Fruit fly (Drosophila melanogaster) whole organism, embryonic: ENCODE data around the gene CG10445.

Experiments
- Adf1 ChIP-seq: fragments of 200-800 bp; sonication (Bioruptor generic); IDR thresholded peaks from 2 replicates; pipeline ENCODE4 v1.3.6; 2022; ENCODE audit warnings: missing biosample characterization, missing genetic modification characterization
- Antp ChIP-seq: fragments of 200-800 bp; sonication (Bioruptor generic); optimal IDR thresholded peaks from 3 replicates; lab custom pipeline; 2016; ENCODE audit warnings: missing biosample characterization, missing genetic modification characterization
- Atf6 ChIP-seq: fragments of 200-800 bp; sonication (Bioruptor generic); IDR thresholded peaks from 2 replicates; pipeline ENCODE4 v1.3.6; 2022; ENCODE audit warnings: missing biosample characterization, missing genetic modification characterization
- BtbVII ChIP-seq: fragments of 200-800 bp; sonication (Bioruptor generic); optimal IDR thresholded peaks from 3 replicates; lab custom pipeline; 2017; ENCODE audit warnings: missing biosample characterization, mild to moderate bottlenecking, missing genetic modification characterization
- CG10543 ChIP-seq: fragments of 200-800 bp; sonication (Bioruptor generic); optimal IDR thresholded peaks from 3 replicates; lab custom pipeline; 2017; ENCODE audit warnings: missing biosample characterization, mild to moderate bottlenecking, missing genetic modification characterization, moderate library complexity
- CG12155 ChIP-seq: fragments of 200-800 bp; sonication (Bioruptor generic); optimal IDR thresholded peaks from 3 replicates; lab custom pipeline; 2016; ENCODE audit warnings: missing biosample characterization, missing genetic modification characterization
- CG12659 ChIP-seq: fragments of 200-800 bp; sonication (Bioruptor generic); optimal IDR thresholded peaks from 3 replicates; lab custom pipeline; 2017; ENCODE audit warnings: mild to moderate bottlenecking, missing biosample characterization, missing genetic modification reagents, missing genetic modification characterization
- CG13287 ChIP-seq: fragments of 200-800 bp; sonication (Bioruptor generic); IDR thresholded peaks from 2 replicates; pipeline ENCODE4 v1.3.6; 2022; ENCODE audit warnings: missing biosample characterization, missing genetic modification characterization; ENCODE audit not compliant: partially characterized antibody
- CG13624 ChIP-seq: fragments of 200-800 bp; sonication (Bioruptor generic); optimal IDR thresholded peaks from 2 replicates; lab custom pipeline; 2016; ENCODE audit warnings: missing biosample characterization, missing genetic modification characterization
- CG14710 ChIP-seq: fragments of 200-800 bp; sonication (Bioruptor generic); optimal IDR thresholded peaks from 3 replicates; lab custom pipeline; 2019; ENCODE audit warnings: missing biosample characterization, mild to moderate bottlenecking, missing genetic modification characterization, moderate library complexity
- CG15073 ChIP-seq: fragments of 200-800 bp; sonication (Bioruptor generic); optimal IDR thresholded peaks from 2 replicates; lab custom pipeline; 2016; ENCODE audit warnings: missing biosample characterization, missing genetic modification characterization
- CG15479 ChIP-seq: fragments of 200-800 bp; sonication (Bioruptor generic); optimal IDR thresholded peaks from 3 replicates; lab custom pipeline; 2019; ENCODE audit warnings: missing biosample characterization, mild to moderate bottlenecking, missing genetic modification characterization, moderate library complexity
- CG18764 ChIP-seq: fragments of 200-800 bp; sonication (Bioruptor generic); optimal IDR thresholded peaks from 3 replicates; lab custom pipeline; 2016; ENCODE audit warnings: missing biosample characterization, missing genetic modification characterization
- CG31224 ChIP-seq: fragments of 200-800 bp; sonication (Bioruptor generic); IDR thresholded peaks from 2 replicates; pipeline ENCODE4 v1.3.6; 2022; ENCODE audit warnings: missing biosample characterization, missing genetic modification characterization
- CG31388 ChIP-seq: fragments of 200-800 bp; sonication (Bioruptor generic); optimal IDR thresholded peaks from 2 replicates; lab custom pipeline; 2016; ENCODE audit warnings: missing biosample characterization, missing genetic modification characterization
- CG32767 ChIP-seq: fragments of 200-800 bp; sonication (Bioruptor generic); IDR thresholded peaks from 2 replicates; pipeline ENCODE4 v1.3.6; 2022; ENCODE audit warnings: missing biosample characterization, missing genetic modification characterization
- CG3726 ChIP-seq: fragments of 200-800 bp; sonication (Bioruptor generic); IDR thresholded peaks from 3 replicates; pipeline ENCODE4, ENCODE4 v1.3.6; 2022; ENCODE audit warnings: missing biosample characterization, missing genetic modification characterization
- CG43689 ChIP-seq: fragments of 200-800 bp; sonication (Bioruptor generic); IDR thresholded peaks from 2 replicates; pipeline ENCODE4 v1.3.6; 2022; ENCODE audit warnings: missing biosample characterization, missing genetic modification characterization
- CG4820 ChIP-seq: fragments of 200-800 bp; sonication (Bioruptor generic); optimal IDR thresholded peaks from 3 replicates; lab custom pipeline; 2016; ENCODE audit warnings: missing biosample characterization, missing genetic modification characterization
- CG6254 ChIP-seq: fragments of 200-800 bp; sonication (Bioruptor generic); optimal IDR thresholded peaks from 3 replicates; lab custom pipeline; 2017; ENCODE audit warnings: mild to moderate bottlenecking, missing biosample characterization, missing genetic modification reagents, missing genetic modification characterization
- CG6683 ChIP-seq: fragments of 200-800 bp; sonication (Bioruptor generic); optimal IDR thresholded peaks from 2 replicates; lab custom pipeline; 2017; ENCODE audit warnings: missing biosample characterization, mild to moderate bottlenecking, missing genetic modification characterization, missing genetic modification reagents
- CG8290 ChIP-seq, 3 experiments: fragments of 200-800 bp; sonication (Bioruptor generic); optimal IDR thresholded peaks; 2 replicates each; lab custom pipeline; 2016 to 2019; ENCODE audit warnings: missing biosample characterization in 3 of 3, missing genetic modification characterization in 3 of 3, mild to moderate bottlenecking in 2 of 3, moderate library complexity in 1 of 3
- CG9437 ChIP-seq: fragments of 200-800 bp; sonication (Bioruptor generic); optimal IDR thresholded peaks from 2 replicates; lab custom pipeline; 2018; ENCODE audit warnings: missing biosample characterization, mild to moderate bottlenecking, missing genetic modification characterization
- CG9817 ChIP-seq: fragments of 200-800 bp; sonication (Bioruptor generic); optimal IDR thresholded peaks from 2 replicates; lab custom pipeline; 2018; ENCODE audit warnings: missing biosample characterization, mild to moderate bottlenecking, missing genetic modification characterization, moderate library complexity
- Dbx ChIP-seq: fragments of 200-800 bp; sonication (Bioruptor generic); IDR thresholded peaks from 3 replicates; pipeline ENCODE4 v1.3.6; 2022; ENCODE audit warnings: missing biosample characterization, missing genetic modification characterization
- Dll ChIP-seq: fragments of 200-800 bp; sonication (Bioruptor generic); IDR thresholded peaks from 4 replicates; pipeline ENCODE4 v1.3.6; 2022; ENCODE audit warnings: missing biosample characterization, missing genetic modification characterization; ENCODE audit not compliant: partially characterized antibody
- Dp ChIP-seq: fragments of 200-800 bp; sonication (Bioruptor generic); optimal IDR thresholded peaks from 2 replicates; lab custom pipeline; 2018; ENCODE audit warnings: missing biosample characterization, mild to moderate bottlenecking, missing genetic modification characterization, moderate library complexity
- Dref ChIP-seq: fragments of 200-800 bp; sonication (Bioruptor generic); IDR thresholded peaks from 2 replicates; pipeline ENCODE4 v1.3.6; 2022; ENCODE audit warnings: missing biosample characterization, missing genetic modification characterization
- H2.0 ChIP-seq: fragments of 200-800 bp; sonication (Bioruptor generic); IDR thresholded peaks from 2 replicates; pipeline ENCODE4 v1.3.6; 2022; ENCODE audit warnings: missing biosample characterization, missing genetic modification characterization
- HLH4C ChIP-seq: fragments of 200-800 bp; sonication (Bioruptor generic); IDR thresholded peaks from 3 replicates; pipeline ENCODE4 v1.3.6; 2022; ENCODE audit warnings: missing biosample characterization, missing genetic modification characterization; ENCODE audit not compliant: partially characterized antibody
- Jarid2 ChIP-seq: fragments of 200-800 bp; sonication (Bioruptor generic); optimal IDR thresholded peaks from 3 replicates; lab custom pipeline; 2017; ENCODE audit warnings: mild to moderate bottlenecking, missing biosample characterization, missing genetic modification reagents, missing genetic modification characterization
- Nf-YB ChIP-seq: fragments of 200-800 bp; sonication (Bioruptor generic); optimal IDR thresholded peaks from 3 replicates; lab custom pipeline; 2019; ENCODE audit warnings: missing biosample characterization, mild to moderate bottlenecking, missing genetic modification characterization, moderate library complexity
- Rx ChIP-seq: fragments of 200-800 bp; sonication (Bioruptor generic); IDR thresholded peaks from 2 replicates; pipeline ENCODE4 v1.3.6; 2022; ENCODE audit warnings: missing biosample characterization, missing genetic modification characterization
- Scr ChIP-seq: fragments of 200-800 bp; sonication (Bioruptor generic); IDR thresholded peaks from 2 replicates; pipeline ENCODE4 v1.3.6; 2022; ENCODE audit warnings: missing biosample characterization, missing genetic modification characterization; ENCODE audit not compliant: partially characterized antibody
- TFAM ChIP-seq: fragments of 200-800 bp; sonication (Bioruptor generic); optimal IDR thresholded peaks from 2 replicates; lab custom pipeline; 2017; ENCODE audit warnings: missing biosample characterization, missing genetic modification characterization, inconsistent platforms
- Trl ChIP-seq, 3 experiments: fragments of >200 bp in 2 of 3; fragments of 200-800 bp in 1 of 3; sonication (Bioruptor generic) in 1 of 3; optimal IDR thresholded peaks; 2 replicates in 1 of 3; 3 replicates in 2 of 3; lab custom pipeline; 2016 to 2017; ENCODE audit warnings: missing biosample characterization in 1 of 3, missing genetic modification characterization in 1 of 3
- Xbp1 ChIP-seq: fragments of 200-800 bp; sonication (Bioruptor generic); optimal IDR thresholded peaks from 3 replicates; lab custom pipeline; 2016; ENCODE audit warnings: missing biosample characterization, mild to moderate bottlenecking, missing genetic modification characterization
- ci ChIP-seq: fragments of 200-800 bp; sonication (Bioruptor generic); IDR thresholded peaks from 3 replicates; pipeline ENCODE4 v1.3.6; 2022; ENCODE audit warnings: missing biosample characterization, missing genetic modification characterization
- danr ChIP-seq: fragments of 200-800 bp; sonication (Bioruptor generic); IDR thresholded peaks from 2 replicates; pipeline ENCODE4 v1.3.6; 2022; ENCODE audit warnings: missing biosample characterization, missing genetic modification characterization
- emc ChIP-seq: fragments of 200-800 bp; sonication (Bioruptor generic); optimal IDR thresholded peaks from 2 replicates; lab custom pipeline; 2016; ENCODE audit warnings: missing biosample characterization, missing genetic modification characterization
- ftz-f1 ChIP-seq: fragments of 200-800 bp; sonication (Bioruptor generic); optimal IDR thresholded peaks from 2 replicates; lab custom pipeline; 2016; ENCODE audit warnings: missing biosample characterization, missing genetic modification characterization
- ham ChIP-seq: fragments of 200-800 bp; sonication (Bioruptor generic); IDR thresholded peaks from 2 replicates; pipeline ENCODE4 v1.3.6; 2022; ENCODE audit warnings: missing biosample characterization, missing genetic modification characterization
- insv ChIP-seq, 2 experiments: fragments of 200-800 bp; sonication (Bioruptor generic); optimal IDR thresholded peaks; 3 replicates each; lab custom pipeline; 2016 to 2018; ENCODE audit warnings: missing biosample characterization in 2 of 2, missing genetic modification characterization in 2 of 2
- inv ChIP-seq: fragments of 200-800 bp; sonication (Bioruptor generic); IDR thresholded peaks from 2 replicates; pipeline ENCODE4 v1.3.6; 2022; ENCODE audit warnings: missing biosample characterization, missing genetic modification characterization; ENCODE audit not compliant: partially characterized antibody
- sens ChIP-seq: fragments of 200-800 bp; sonication (Bioruptor generic); peaks from one replicate; lab custom pipeline; 2016; ENCODE audit warnings: missing biosample characterization, missing genetic modification characterization
- tgo ChIP-seq: fragments of 200-800 bp; sonication (Bioruptor generic); IDR thresholded peaks from 3 replicates; pipeline ENCODE4 v1.3.6; 2022; ENCODE audit warnings: missing biosample characterization, missing genetic modification characterization
- tin ChIP-seq: fragments of 200-800 bp; sonication (Bioruptor generic); optimal IDR thresholded peaks from 3 replicates; lab custom pipeline; 2016; ENCODE audit warnings: missing biosample characterization, missing genetic modification characterization
- trem ChIP-seq: fragments of 200-800 bp; optimal IDR thresholded peaks from 3 replicates; lab custom pipeline; 2019; ENCODE audit warnings: missing biosample characterization, mild to moderate bottlenecking, missing genetic modification characterization, moderate library complexity
- ttk ChIP-seq: fragments of 200-800 bp; sonication (Bioruptor generic); IDR thresholded peaks from 2 replicates; pipeline ENCODE4 v2.1.2; 2022; ENCODE audit warnings: missing biosample characterization, missing genetic modification characterization
- unpg ChIP-seq: fragments of 200-800 bp; sonication (Bioruptor generic); optimal IDR thresholded peaks from 3 replicates; lab custom pipeline; 2018; ENCODE audit warnings: missing biosample characterization, mild to moderate bottlenecking, missing genetic modification characterization, moderate library complexity
- vvl ChIP-seq: fragments of 200-800 bp; sonication (Bioruptor generic); IDR thresholded peaks from 2 replicates; pipeline ENCODE4 v1.3.6; 2022; ENCODE audit warnings: missing biosample characterization, missing genetic modification characterization

CG10445 gene

DNA sequence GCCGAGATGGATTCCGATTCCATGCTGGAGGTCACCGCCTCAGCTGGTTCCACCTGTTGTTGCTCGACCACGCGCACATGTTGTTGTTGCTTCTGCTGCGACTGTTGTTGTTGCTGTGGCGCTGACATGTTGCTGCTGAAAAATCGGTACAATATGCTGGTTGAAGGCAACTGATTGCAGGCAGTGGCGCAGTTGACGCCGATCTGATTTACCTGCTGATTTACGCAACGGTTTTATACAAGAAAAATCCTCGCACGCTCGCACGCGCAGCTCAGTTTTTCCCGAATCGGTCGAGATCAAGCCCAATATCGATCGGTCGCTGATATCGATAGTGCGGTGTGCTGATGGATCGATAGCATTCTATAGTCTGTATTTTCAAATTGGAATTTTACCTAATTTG, 8.6 kb downstream of the CG10445 start, which contains the start of gene Prat (continued):
- TF ChIP-seq ttk (GFP tag; lab: Robert Waterston, UW) = no peak
- TF ChIP-seq ham (GFP tag; lab: Robert Waterston, UW) = no peak
- peak; percentile 22 for TF ChIP-seq CG12659 (GFP tag; lab: Kevin White, UChicago)
- TF ChIP-seq tgo (GFP tag; lab: Robert Waterston, UW) = no peak
- TF ChIP-seq CG8290 (GFP tag; optimal IDR thresholded peaks at IDR 0.05; lab: Kevin White, UChicago) = no peak
- no peak for TF ChIP-seq CG8290 (tag; optimal IDR thresholded peaks at IDR 0.05; lab: Kevin White, UChicago)
- no peak for TF ChIP-seq Antp (GFP tag; lab: Kevin White, UChicago)
- no peak for TF ChIP-seq danr (GFP tag; lab: Robert Waterston, UW)
- TF ChIP-seq tin (GFP tag; lab: Kevin White, UChicago) = no peak
- TF ChIP-seq trem (tag; lab: Kevin White, UChicago) = peak; percentile 70
- TF ChIP-seq Trl (optimal IDR thresholded peaks at IDR 0.05; lab: Kevin White, UChicago) = no peak
- no peak for TF ChIP-seq Trl (GFP tag; optimal IDR thresholded peaks at IDR 0.05; lab: Kevin White, UChicago)
- TF ChIP-seq CG31388 = no peak
- peak in 1 of 2 experiments; percentile 90 for TF ChIP-seq insv (GFP tag; optimal IDR thresholded peaks at IDR 0.05; lab: Kevin White, UChicago)
- TF ChIP-seq Dbx = no peak
- TF ChIP-seq Atf6 (GFP tag; lab: Robert Waterston, UW) = 0 out of 2 replicates have a peak, but pooled peaks have one; percentile 34
- no peak for TF ChIP-seq Jarid2
- TF ChIP-seq H2.0 (GFP tag; lab: Robert Waterston, UW) = no peak
- no peak for TF ChIP-seq CG10543 (GFP tag; lab: Kevin White, UChicago)
- TF ChIP-seq CG13287 (GFP tag; lab: Robert Waterston, UW) = peak; percentile 80
- peak; percentile 46 for TF ChIP-seq ftz-f1 (GFP tag; lab: Kevin White, UChicago)
- no peak for TF ChIP-seq CG9817
- TF ChIP-seq CG43689 (GFP tag; lab: Robert Waterston, UW) = no peak
- peak; percentile 25; the same call in 1 of the 2 replicates for TF ChIP-seq vvl (GFP tag; lab: Robert Waterston, UW)
- peak; percentile 78 for TF ChIP-seq Dll (GFP tag; lab: Robert Waterston, UW)
- no peak for TF ChIP-seq unpg
- no peak for TF ChIP-seq CG15073 (GFP tag; lab: Kevin White, UChicago)
- peak; percentile 29 for TF ChIP-seq CG13624 (GFP tag; lab: Kevin White, UChicago)
- no peak for TF ChIP-seq CG9437 (GFP tag; lab: Kevin White, UChicago)
- no peak for TF ChIP-seq Rx (GFP tag; lab: Robert Waterston, UW)
- TF ChIP-seq CG15479 = peak; percentile 58
- TF ChIP-seq Scr = peak; percentile 79
- no peak for TF ChIP-seq emc (GFP tag; lab: Kevin White, UChicago)
- no peak for TF ChIP-seq TFAM (GFP tag; lab: Kevin White, UChicago)
- TF ChIP-seq Adf1 (GFP tag; lab: Robert Waterston, UW) = no peak; the same call in 1 of the 2 replicates
- TF ChIP-seq Dp (GFP tag; lab: Kevin White, UChicago) = peak; percentile 66
- TF ChIP-seq Dref (GFP tag; lab: Robert Waterston, UW) = peak; percentile 85
- TF ChIP-seq HLH4C (GFP tag; lab: Robert Waterston, UW) = peak; percentile 78
- peak; percentile 9 for TF ChIP-seq CG14710
- TF ChIP-seq Xbp1 (GFP tag; lab: Kevin White, UChicago) = no peak
- no peak for TF ChIP-seq ci (GFP tag; lab: Robert Waterston, UW)
- TF ChIP-seq CG18764 (GFP tag; lab: Kevin White, UChicago) = no peak
- no peak for TF ChIP-seq CG6254 (GFP tag; lab: Kevin White, UChicago)
- TF ChIP-seq CG31224 (GFP tag; lab: Robert Waterston, UW) = no peak
- TF ChIP-seq CG3726 (GFP tag; lab: Robert Waterston, UW) = no peak
- no peak for TF ChIP-seq CG4820 (GFP tag; lab: Kevin White, UChicago)
- TF ChIP-seq sens (GFP tag; lab: Kevin White, UChicago) = no peak
- peak; percentile 64 for TF ChIP-seq inv (GFP tag; lab: Robert Waterston, UW)
- TF ChIP-seq CG12155 = no peak
- no peak for TF ChIP-seq BtbVII (GFP tag; lab: Kevin White, UChicago)
- TF ChIP-seq Nf-YB (GFP tag; lab: Kevin White, UChicago) = no peak
- TF ChIP-seq CG32767 (GFP tag; lab: Robert Waterston, UW) = no peak
- no peak for TF ChIP-seq CG6683
